Worm (Caenorhabditis elegans) whole organism, L1 larva: ENCODE measurements around the gene nfm-1.

Experiments used
- alr-1 ChIP-seq: fragments of 200-800 bp; sonication (Bioruptor generic); optimal IDR thresholded peaks from 2 replicates; lab custom pipeline; 2018; ENCODE audit warnings: borderline replicate concordance, mild to moderate bottlenecking, missing genetic modification characterization, missing compliant biosample characterization
- blmp-1 ChIP-seq: fragments of 150-350 bp; optimal IDR thresholded peaks from 2 replicates; lab custom pipeline; 2014; ENCODE audit warnings: missing biosample characterization, missing genetic modification characterization
- ceh-63 ChIP-seq: fragments of 200-800 bp; sonication (Bioruptor generic); optimal IDR thresholded peaks from 2 replicates; lab custom pipeline; 2018; ENCODE audit warnings: mild to moderate bottlenecking, missing genetic modification characterization, missing compliant biosample characterization
- ceh-8 ChIP-seq: fragments of 200-800 bp; sonication (Bioruptor generic); optimal IDR thresholded peaks from 2 replicates; lab custom pipeline; 2018; ENCODE audit warnings: mild to moderate bottlenecking, missing genetic modification characterization, moderate library complexity, missing compliant biosample characterization
- ceh-82 ChIP-seq, 3 experiments: fragments of 150-350 bp in 1 of 3; sonication (generic microtip) in 2 of 3; optimal IDR thresholded peaks; 2 replicates each; lab custom pipeline; 2014 to 2017; ENCODE audit warnings: missing biosample characterization in 3 of 3, missing genetic modification characterization in 3 of 3
- ceh-88 ChIP-seq: fragments of 200-800 bp; sonication (Bioruptor generic); IDR thresholded peaks from 2 replicates; pipeline ENCODE4 v1.3.6; 2022; ENCODE audit warnings: missing genetic modification characterization, missing compliant biosample characterization
- dpl-1 ChIP-seq, 3 experiments: fragments of 150-350 bp in 2 of 3; sonication (generic microtip) in 1 of 3; optimal IDR thresholded peaks; 2 replicates each; lab custom pipeline; 2014 to 2017; ENCODE audit warnings: missing biosample characterization in 3 of 3, missing genetic modification characterization in 3 of 3, missing genetic modification reagents in 3 of 3
- dsc-1 ChIP-seq: sonication (generic microtip); optimal IDR thresholded peaks from 2 replicates; lab custom pipeline; 2016; ENCODE audit warnings: mild to moderate bottlenecking, missing genetic modification characterization, missing compliant biosample characterization
- egl-27 ChIP-seq, 2 experiments: fragments of 150-350 bp in 1 of 2; sonication (generic microtip); optimal IDR thresholded peaks; 3 replicates each; lab custom pipeline; 2017 to 2018; ENCODE audit warnings: missing biosample characterization in 2 of 2, missing genetic modification characterization in 2 of 2, missing genetic modification reagents in 2 of 2
- elt-2 ChIP-seq: sonication (generic microtip); optimal IDR thresholded peaks from 2 replicates; lab custom pipeline; 2016; ENCODE audit warnings: missing genetic modification characterization, mild to moderate bottlenecking, inconsistent platforms, missing compliant biosample characterization, missing genetic modification reagents
- fkh-10 ChIP-seq: sonication (generic microtip); optimal IDR thresholded peaks from 2 replicates; lab custom pipeline; 2017; ENCODE audit warnings: missing biosample characterization, missing genetic modification reagents, missing genetic modification characterization
- fkh-8 ChIP-seq: sonication (generic microtip); optimal IDR thresholded peaks from 2 replicates; lab custom pipeline; 2016; ENCODE audit warnings: mild to moderate bottlenecking, missing genetic modification characterization, missing compliant biosample characterization
- hlh-17 ChIP-seq: fragments of 200-800 bp; sonication (Bioruptor generic); optimal IDR thresholded peaks from 2 replicates; lab custom pipeline; 2018; ENCODE audit warnings: missing genetic modification characterization, mild to moderate bottlenecking, missing compliant biosample characterization, moderate library complexity, borderline replicate concordance
- irx-1 ChIP-seq: sonication (generic microtip); optimal IDR thresholded peaks from 2 replicates; lab custom pipeline; 2016; ENCODE audit warnings: missing genetic modification characterization, missing compliant biosample characterization
- isw-1 ChIP-seq: fragments of 200-800 bp; sonication (Bioruptor generic); IDR thresholded peaks from 2 replicates; pipeline ENCODE4 v1.3.6; 2022; ENCODE audit warnings: missing genetic modification characterization, missing compliant biosample characterization
- jun-1 ChIP-seq: fragments of 150-350 bp; optimal IDR thresholded peaks from 2 replicates; lab custom pipeline; 2014; ENCODE audit warnings: missing biosample characterization, missing genetic modification reagents, missing genetic modification characterization
- lin-14 ChIP-seq: fragments of 200-800 bp; sonication (Bioruptor generic); optimal IDR thresholded peaks from 2 replicates; lab custom pipeline; 2018; ENCODE audit warnings: mild to moderate bottlenecking, missing genetic modification characterization, moderate library complexity, missing compliant biosample characterization
- lin-15B ChIP-seq: fragments of 150-350 bp; sonication (generic microtip); optimal IDR thresholded peaks from 3 replicates; lab custom pipeline; 2014; ENCODE audit warnings: missing biosample characterization, missing genetic modification characterization
- lir-3 ChIP-seq: sonication (generic microtip); optimal IDR thresholded peaks from 2 replicates; lab custom pipeline; 2016; ENCODE audit warnings: mild to moderate bottlenecking, missing genetic modification characterization, moderate library complexity, missing compliant biosample characterization; ENCODE audit not compliant: poor library complexity
- lsy-2 ChIP-seq, 2 experiments: fragments of 150-350 bp; optimal IDR thresholded peaks; 2 replicates each; lab custom pipeline; 2014; ENCODE audit warnings: missing biosample characterization in 2 of 2, missing genetic modification characterization in 2 of 2
- mdl-1 ChIP-seq, 2 experiments: fragments of 150-350 bp; optimal IDR thresholded peaks; 2 replicates each; lab custom pipeline; 2014 to 2017; ENCODE audit warnings: missing biosample characterization in 2 of 2, missing genetic modification characterization in 2 of 2, inconsistent platforms in 1 of 2
- nhr-11 ChIP-seq: fragments of 150-350 bp; optimal IDR thresholded peaks from 2 replicates; lab custom pipeline; 2014; ENCODE audit warnings: missing biosample characterization, missing genetic modification characterization
- nhr-19 ChIP-seq: fragments of 200-800 bp; sonication (Bioruptor generic); conservative IDR thresholded peaks from 2 replicates; pipeline ENCODE4 v1.3.6; 2022; ENCODE audit warnings: missing genetic modification characterization, missing compliant biosample characterization
- nhr-28 ChIP-seq: fragments of 150-350 bp; optimal IDR thresholded peaks from 2 replicates; lab custom pipeline; 2014; ENCODE audit warnings: missing biosample characterization, missing genetic modification characterization
- nhr-47 ChIP-seq: sonication (generic microtip); optimal IDR thresholded peaks from 2 replicates; lab custom pipeline; 2016; ENCODE audit warnings: mild to moderate bottlenecking, missing genetic modification characterization, moderate library complexity, missing compliant biosample characterization
- nhr-71 ChIP-seq: sonication (generic microtip); optimal IDR thresholded peaks from 2 replicates; lab custom pipeline; 2016; ENCODE audit warnings: mild to moderate bottlenecking, missing genetic modification characterization, moderate library complexity, missing compliant biosample characterization
- nhr-84 ChIP-seq: sonication (generic microtip); optimal IDR thresholded peaks from 2 replicates; lab custom pipeline; 2017; ENCODE audit warnings: missing biosample characterization, missing genetic modification characterization
- nhr-85 ChIP-seq: sonication (generic microtip); peaks from one replicate; lab custom pipeline; 2016; ENCODE audit warnings: missing genetic modification characterization, inconsistent platforms, missing compliant biosample characterization
- pax-3 ChIP-seq: fragments of 200-800 bp; sonication (Bioruptor generic); optimal IDR thresholded peaks from 2 replicates; lab custom pipeline; 2018; ENCODE audit warnings: mild to moderate bottlenecking, missing genetic modification characterization, moderate library complexity, missing compliant biosample characterization
- skn-1 ChIP-seq: fragments of 150-350 bp; optimal IDR thresholded peaks from 2 replicates; lab custom pipeline; 2014; ENCODE audit warnings: missing biosample characterization, missing genetic modification characterization
- snu-23 ChIP-seq: sonication (generic microtip); optimal IDR thresholded peaks from 2 replicates; lab custom pipeline; 2016; ENCODE audit warnings: missing genetic modification characterization, missing compliant biosample characterization
- sptf-1 ChIP-seq: fragments of 150-350 bp; optimal IDR thresholded peaks from 2 replicates; lab custom pipeline; 2014; ENCODE audit warnings: missing biosample characterization, missing genetic modification characterization
- swsn-7 ChIP-seq: sonication (generic microtip); optimal IDR thresholded peaks from 2 replicates; lab custom pipeline; 2016; ENCODE audit warnings: missing genetic modification characterization, missing compliant biosample characterization
- tbx-2 ChIP-seq: sonication (generic microtip); optimal IDR thresholded peaks from 2 replicates; lab custom pipeline; 2016; ENCODE audit warnings: missing genetic modification characterization, missing compliant biosample characterization
- tlp-1 ChIP-seq: fragments of 150-350 bp; optimal IDR thresholded peaks from 2 replicates; lab custom pipeline; 2014; ENCODE audit warnings: missing biosample characterization, missing genetic modification characterization
- unc-86 ChIP-seq: sonication (generic microtip); optimal IDR thresholded peaks from 2 replicates; lab custom pipeline; 2016; ENCODE audit warnings: missing genetic modification characterization, missing compliant biosample characterization
- xbp-1 ChIP-seq: sonication (generic microtip); optimal IDR thresholded peaks from 2 replicates; lab custom pipeline; 2016; ENCODE audit warnings: missing genetic modification characterization, missing compliant biosample characterization
- zip-4 ChIP-seq: fragments of 200-800 bp; sonication (Bioruptor generic); optimal IDR thresholded peaks from 2 replicates; lab custom pipeline; 2018; ENCODE audit warnings: mild to moderate bottlenecking, missing genetic modification characterization, moderate library complexity, missing compliant biosample characterization

Gene nfm-1

DNA sequence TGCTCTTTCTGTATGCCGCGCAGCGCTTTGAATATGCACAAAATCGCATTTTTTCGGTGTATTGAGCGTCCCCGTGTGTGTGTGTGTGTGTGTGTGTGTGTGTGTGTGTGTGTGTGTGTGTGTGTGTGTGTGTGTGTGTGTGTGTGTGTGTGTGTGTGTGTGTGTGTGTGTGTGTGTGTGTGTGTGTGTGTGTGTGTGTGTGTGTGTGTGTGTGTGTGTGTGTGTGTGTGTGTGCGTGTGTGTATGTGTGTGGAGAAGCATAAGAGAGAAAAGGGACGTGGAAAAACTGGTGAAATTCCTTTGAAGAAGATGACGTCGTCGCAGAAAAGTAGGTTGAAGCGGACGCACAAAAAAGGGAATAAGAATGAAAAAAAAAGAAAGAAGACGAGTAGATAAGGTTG is 25.9 kb upstream of the nfm-1 start:
- peak; percentile 49 for TF ChIP-seq blmp-1 (tag; lab: Kevin White, UChicago)
- peak in 1 of 3 experiments; percentile 2 for TF ChIP-seq ceh-82 (tag; optimal IDR thresholded peaks at IDR 0.05; lab: Kevin White, UChicago)
- peak; percentile 70 for TF ChIP-seq unc-86
- peak; percentile 46 for TF ChIP-seq irx-1 (tag; lab: Kevin White, UChicago)
- peak; percentile 70 for TF ChIP-seq nhr-47 (tag; lab: Kevin White, UChicago)
- TF ChIP-seq isw-1 (GFP tag; lab: Robert Waterston, UW) = 0 out of 2 replicates have a peak, but pooled peaks have one; percentile 22
- peak; percentile 94 for TF ChIP-seq lin-14 (GFP tag; lab: Kevin White, UChicago)
- peak; percentile 41 for TF ChIP-seq nhr-71
- peak; percentile 79 for TF ChIP-seq nhr-85 (tag; lab: Kevin White, UChicago)
- TF ChIP-seq fkh-10 = peak; percentile 65
- peak; percentile 40 for TF ChIP-seq elt-2 (tag; lab: Kevin White, UChicago)
- TF ChIP-seq xbp-1 (tag; lab: Kevin White, UChicago) = peak; percentile 5
- peak; percentile 44 for TF ChIP-seq tbx-2 (tag; lab: Kevin White, UChicago)
- peak in 1 of 2 experiments; percentile 21 for TF ChIP-seq lsy-2 (tag; optimal IDR thresholded peaks at IDR 0.05; lab: Kevin White, UChicago)
- peak in 1 of 3 experiments; percentile 1 for TF ChIP-seq dpl-1 (GFP tag; optimal IDR thresholded peaks at IDR 0.05; lab: Kevin White, UChicago)
- TF ChIP-seq fkh-8 (tag; lab: Kevin White, UChicago) = peak; percentile 73
- peak; percentile 75 for TF ChIP-seq pax-3 (tag; lab: Kevin White, UChicago)
- TF ChIP-seq hlh-17 (GFP tag; lab: Kevin White, UChicago) = peak; percentile 60
- TF ChIP-seq nhr-19 (GFP tag; lab: Robert Waterston, UW) = peak; percentile 42; the same call in 1 of the 2 replicates
- peak; percentile 62 for TF ChIP-seq swsn-7 (tag; lab: Kevin White, UChicago)
- TF ChIP-seq ceh-8 (GFP tag; lab: Kevin White, UChicago) = peak; percentile 79
- TF ChIP-seq zip-4 (GFP tag; lab: Kevin White, UChicago) = peak; percentile 50
- TF ChIP-seq, all 84 proteins: peak for 22; not testable (repeated sequence) for 62

DNA sequence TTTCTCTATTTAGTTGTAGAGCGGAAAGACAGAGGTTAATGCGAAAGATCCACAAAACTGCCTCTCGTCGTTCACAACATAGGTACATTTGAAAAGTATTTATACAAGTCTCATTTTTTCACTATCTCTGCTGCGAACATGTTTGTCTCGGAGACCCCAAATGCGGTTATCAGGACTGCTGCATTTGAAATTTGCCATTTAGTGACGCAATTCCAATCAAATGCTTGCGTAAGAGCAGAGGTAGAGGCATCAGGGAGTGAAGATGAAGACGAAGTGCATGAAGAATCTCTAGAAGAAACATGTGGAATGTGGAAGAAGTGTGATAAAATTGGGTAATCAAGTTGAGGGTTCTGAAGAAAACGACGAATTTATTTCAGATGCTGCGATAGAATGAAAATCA is 25.1 kb upstream of the nfm-1 start:
- no peak for TF ChIP-seq elt-2 (tag; lab: Kevin White, UChicago)
- TF ChIP-seq dsc-1 (tag; lab: Kevin White, UChicago) = peak; percentile 75

DNA sequence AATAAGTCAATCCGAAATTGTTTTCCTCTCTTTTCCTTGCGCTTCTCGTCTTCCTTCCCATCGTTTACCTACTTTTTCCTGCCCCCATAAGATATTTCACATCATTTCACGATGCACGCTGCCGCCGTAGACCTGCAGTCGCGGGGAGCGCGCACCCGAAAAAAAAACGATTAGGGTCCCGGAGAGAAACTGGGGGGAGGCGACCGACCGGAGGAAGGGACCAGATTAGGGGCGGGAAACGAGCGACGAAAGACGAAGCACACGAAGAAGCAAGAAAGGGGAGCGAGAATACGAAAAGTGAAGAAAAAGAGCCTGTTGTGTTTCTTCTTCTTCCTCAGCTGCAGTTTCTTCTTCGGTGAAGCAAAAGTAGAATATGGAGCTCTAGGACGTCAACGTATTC is 24.0 kb upstream of the nfm-1 start:
- TF ChIP-seq tlp-1 (tag; lab: Kevin White, UChicago) (no peak), nhr-28 (tag; lab: Kevin White, UChicago) (no peak), skn-1 (tag; lab: Kevin White, UChicago) (no peak), nhr-84 (tag; lab: Kevin White, UChicago) (no peak), lin-15B (tag; lab: Kevin White, UChicago) (no peak), lir-3 (tag; lab: Kevin White, UChicago) (no peak), ceh-82 (tag; optimal IDR thresholded peaks at IDR 0.05; lab: Kevin White, UChicago) (peak in 1 of 3 experiments; percentile 57), xbp-1 (tag; lab: Kevin White, UChicago) (no peak), ceh-63 (GFP tag; lab: Kevin White, UChicago) (no peak), ceh-88 (GFP tag; lab: Robert Waterston, UW) (no peak), alr-1 (no peak), mdl-1 (tag; optimal IDR thresholded peaks at IDR 0.05; lab: Kevin White, UChicago) (no peak), tbx-2 (tag; lab: Kevin White, UChicago) (peak; percentile 20), nhr-11 (no peak), lin-14 (GFP tag; lab: Kevin White, UChicago) (peak; percentile 83), sptf-1 (tag; lab: Kevin White, UChicago) (no peak), nhr-71 (peak; percentile 15), egl-27 (tag; optimal IDR thresholded peaks at IDR 0.05; lab: Kevin White, UChicago) (no peak), swsn-7 (tag; lab: Kevin White, UChicago) (peak; percentile 5), fkh-10 (peak; percentile 68), hlh-17 (GFP tag; lab: Kevin White, UChicago) (no peak), snu-23 (no peak), jun-1 (tag; lab: Kevin White, UChicago) (no peak), nhr-85 (tag; lab: Kevin White, UChicago) (no peak)
